Worm (Caenorhabditis elegans) whole organism, L1 larva: Measurements from ENCODE around the gene F46E10.18.
A peak's percentile ranks its signal among the peaks of the same experiment; 100 is the strongest.

Experiments used
- C04F5.9 ChIP-seq: sonication (generic microtip); optimal IDR thresholded peaks from 2 replicates; lab custom pipeline; 2016; ENCODE audit warnings: missing genetic modification characterization, missing compliant biosample characterization
- C34B4.2 ChIP-seq: sonication (generic microtip); optimal IDR thresholded peaks from 2 replicates; lab custom pipeline; 2017; ENCODE audit warnings: mild to moderate bottlenecking, missing genetic modification characterization, missing compliant biosample characterization
- alr-1 ChIP-seq: fragments of 200-800 bp; sonication (Bioruptor generic); optimal IDR thresholded peaks from 2 replicates; lab custom pipeline; 2018; ENCODE audit warnings: borderline replicate concordance, mild to moderate bottlenecking, missing genetic modification characterization, missing compliant biosample characterization
- ama-1 ChIP-seq: fragments of 150-350 bp; optimal IDR thresholded peaks from 2 replicates; lab custom pipeline; 2014
- blmp-1 ChIP-seq: fragments of 150-350 bp; optimal IDR thresholded peaks from 2 replicates; lab custom pipeline; 2014; ENCODE audit warnings: missing biosample characterization, missing genetic modification characterization
- ceh-63 ChIP-seq: fragments of 200-800 bp; sonication (Bioruptor generic); optimal IDR thresholded peaks from 2 replicates; lab custom pipeline; 2018; ENCODE audit warnings: mild to moderate bottlenecking, missing genetic modification characterization, missing compliant biosample characterization
- ceh-82 ChIP-seq, 3 experiments: fragments of 150-350 bp in 1 of 3; sonication (generic microtip) in 2 of 3; optimal IDR thresholded peaks; 2 replicates each; lab custom pipeline; 2014 to 2017; ENCODE audit warnings: missing biosample characterization in 3 of 3, missing genetic modification characterization in 3 of 3
- ceh-88 ChIP-seq: fragments of 200-800 bp; sonication (Bioruptor generic); IDR thresholded peaks from 2 replicates; pipeline ENCODE4 v1.3.6; 2022; ENCODE audit warnings: missing genetic modification characterization, missing compliant biosample characterization
- ceh-90 ChIP-seq: sonication (generic microtip); optimal IDR thresholded peaks from 2 replicates; lab custom pipeline; 2016; ENCODE audit warnings: missing genetic modification characterization, missing compliant biosample characterization
- efl-1 ChIP-seq, 4 experiments: fragments of 150-350 bp; optimal IDR thresholded peaks in 3 of 4; peaks in 1 of 4; 1 replicate in 1 of 4; 2 replicates in 3 of 4; lab custom pipeline; 2014; ENCODE audit warnings: missing biosample characterization in 2 of 4, missing genetic modification characterization in 2 of 4, missing genetic modification reagents in 2 of 4
- egl-27 ChIP-seq, 2 experiments: fragments of 150-350 bp in 1 of 2; sonication (generic microtip); optimal IDR thresholded peaks; 3 replicates each; lab custom pipeline; 2017 to 2018; ENCODE audit warnings: missing biosample characterization in 2 of 2, missing genetic modification characterization in 2 of 2, missing genetic modification reagents in 2 of 2
- elt-2 ChIP-seq: sonication (generic microtip); optimal IDR thresholded peaks from 2 replicates; lab custom pipeline; 2016; ENCODE audit warnings: missing genetic modification characterization, mild to moderate bottlenecking, inconsistent platforms, missing compliant biosample characterization, missing genetic modification reagents
- elt-3 ChIP-seq, 6 experiments: fragments of 150-350 bp in 1 of 6; sonication (generic microtip); optimal IDR thresholded peaks; 2 replicates each; lab custom pipeline; 2017 to 2018; ENCODE audit warnings: missing biosample characterization in 6 of 6, missing genetic modification characterization in 6 of 6, inconsistent platforms in 1 of 6
- ets-5 ChIP-seq: fragments of 200-800 bp; sonication (Bioruptor generic); IDR thresholded peaks from 2 replicates; pipeline ENCODE4 v1.3.6; 2022; ENCODE audit warnings: missing genetic modification characterization, missing compliant biosample characterization
- fkh-4 ChIP-seq: sonication (generic microtip); optimal IDR thresholded peaks from 2 replicates; lab custom pipeline; 2016; ENCODE audit warnings: missing compliant biosample characterization, missing genetic modification characterization, borderline replicate concordance
- hpl-2 ChIP-seq: fragments of 150-350 bp; optimal IDR thresholded peaks from 2 replicates; lab custom pipeline; 2014; ENCODE audit warnings: missing biosample characterization, missing genetic modification reagents, missing genetic modification characterization
- irx-1 ChIP-seq: sonication (generic microtip); optimal IDR thresholded peaks from 2 replicates; lab custom pipeline; 2016; ENCODE audit warnings: missing genetic modification characterization, missing compliant biosample characterization
- isw-1 ChIP-seq: fragments of 200-800 bp; sonication (Bioruptor generic); IDR thresholded peaks from 2 replicates; pipeline ENCODE4 v1.3.6; 2022; ENCODE audit warnings: missing genetic modification characterization, missing compliant biosample characterization
- lin-13 ChIP-seq: fragments of 150-350 bp; optimal IDR thresholded peaks from 2 replicates; lab custom pipeline; 2014; ENCODE audit warnings: missing biosample characterization, missing genetic modification reagents, missing genetic modification characterization
- lin-14 ChIP-seq: fragments of 200-800 bp; sonication (Bioruptor generic); optimal IDR thresholded peaks from 2 replicates; lab custom pipeline; 2018; ENCODE audit warnings: mild to moderate bottlenecking, missing genetic modification characterization, moderate library complexity, missing compliant biosample characterization
- lin-15B ChIP-seq: fragments of 150-350 bp; sonication (generic microtip); optimal IDR thresholded peaks from 3 replicates; lab custom pipeline; 2014; ENCODE audit warnings: missing biosample characterization, missing genetic modification characterization
- lir-3 ChIP-seq: sonication (generic microtip); optimal IDR thresholded peaks from 2 replicates; lab custom pipeline; 2016; ENCODE audit warnings: mild to moderate bottlenecking, missing genetic modification characterization, moderate library complexity, missing compliant biosample characterization; ENCODE audit not compliant: poor library complexity
- lsy-2 ChIP-seq, 2 experiments: fragments of 150-350 bp; optimal IDR thresholded peaks; 2 replicates each; lab custom pipeline; 2014; ENCODE audit warnings: missing biosample characterization in 2 of 2, missing genetic modification characterization in 2 of 2
- mab-9 ChIP-seq: fragments of 200-800 bp; sonication (Bioruptor generic); IDR thresholded peaks from 2 replicates; pipeline ENCODE4 v1.3.6; 2022; ENCODE audit warnings: missing genetic modification reagents, missing genetic modification characterization, missing compliant biosample characterization
- mep-1 ChIP-seq: fragments of 150-350 bp; optimal IDR thresholded peaks from 2 replicates; lab custom pipeline; 2014; ENCODE audit warnings: missing biosample characterization, missing genetic modification characterization
- nhr-11 ChIP-seq: fragments of 150-350 bp; optimal IDR thresholded peaks from 2 replicates; lab custom pipeline; 2014; ENCODE audit warnings: missing biosample characterization, missing genetic modification characterization
- nhr-20 ChIP-seq: sonication (generic microtip); optimal IDR thresholded peaks from 2 replicates; lab custom pipeline; 2016; ENCODE audit warnings: mild to moderate bottlenecking, missing genetic modification characterization, missing compliant biosample characterization
- nhr-237 ChIP-seq: fragments of 150-350 bp; optimal IDR thresholded peaks from 2 replicates; lab custom pipeline; 2014; ENCODE audit warnings: missing biosample characterization, missing genetic modification characterization
- nhr-71 ChIP-seq: sonication (generic microtip); optimal IDR thresholded peaks from 2 replicates; lab custom pipeline; 2016; ENCODE audit warnings: mild to moderate bottlenecking, missing genetic modification characterization, moderate library complexity, missing compliant biosample characterization
- nhr-77 ChIP-seq: fragments of 150-350 bp; optimal IDR thresholded peaks from 2 replicates; lab custom pipeline; 2014; ENCODE audit warnings: missing biosample characterization, missing genetic modification characterization
- nhr-84 ChIP-seq: sonication (generic microtip); optimal IDR thresholded peaks from 2 replicates; lab custom pipeline; 2017; ENCODE audit warnings: missing biosample characterization, missing genetic modification characterization
- nhr-85 ChIP-seq: sonication (generic microtip); peaks from one replicate; lab custom pipeline; 2016; ENCODE audit warnings: missing genetic modification characterization, inconsistent platforms, missing compliant biosample characterization
- pqm-1 ChIP-seq: sonication (generic microtip); optimal IDR thresholded peaks from 3 replicates; lab custom pipeline; 2017; ENCODE audit warnings: missing biosample characterization, missing genetic modification characterization
- snpc-4 ChIP-seq: fragments of 150-350 bp; optimal IDR thresholded peaks from 2 replicates; lab custom pipeline; 2014; ENCODE audit warnings: missing biosample characterization, missing genetic modification characterization
- sptf-1 ChIP-seq: fragments of 150-350 bp; optimal IDR thresholded peaks from 2 replicates; lab custom pipeline; 2014; ENCODE audit warnings: missing biosample characterization, missing genetic modification characterization
- tlp-1 ChIP-seq: fragments of 150-350 bp; optimal IDR thresholded peaks from 2 replicates; lab custom pipeline; 2014; ENCODE audit warnings: missing biosample characterization, missing genetic modification characterization
- xbp-1 ChIP-seq: sonication (generic microtip); optimal IDR thresholded peaks from 2 replicates; lab custom pipeline; 2016; ENCODE audit warnings: missing genetic modification characterization, missing compliant biosample characterization

The F46E10.18 gene

ce11 chrV:6518225-6518396 is 2.7 kb upstream of the F46E10.18 start, which contains the start of gene F46E10.3:
TSS of gene F46E10.3 (plus strand) at chrV:6518297.
- no peak for TF ChIP-seq elt-3 (tag; optimal IDR thresholded peaks at IDR 0.05; lab: Kevin White, UChicago)
- no peak for TF ChIP-seq efl-1 (optimal IDR thresholded peaks at IDR 0.05; lab: Kevin White, UChicago)
- TF ChIP-seq efl-1 (GFP tag; optimal IDR thresholded peaks at IDR 0.05 in 1 of 2; lab: Kevin White, UChicago), result peak in 1 of 2 experiments; percentile 75

DNA sequence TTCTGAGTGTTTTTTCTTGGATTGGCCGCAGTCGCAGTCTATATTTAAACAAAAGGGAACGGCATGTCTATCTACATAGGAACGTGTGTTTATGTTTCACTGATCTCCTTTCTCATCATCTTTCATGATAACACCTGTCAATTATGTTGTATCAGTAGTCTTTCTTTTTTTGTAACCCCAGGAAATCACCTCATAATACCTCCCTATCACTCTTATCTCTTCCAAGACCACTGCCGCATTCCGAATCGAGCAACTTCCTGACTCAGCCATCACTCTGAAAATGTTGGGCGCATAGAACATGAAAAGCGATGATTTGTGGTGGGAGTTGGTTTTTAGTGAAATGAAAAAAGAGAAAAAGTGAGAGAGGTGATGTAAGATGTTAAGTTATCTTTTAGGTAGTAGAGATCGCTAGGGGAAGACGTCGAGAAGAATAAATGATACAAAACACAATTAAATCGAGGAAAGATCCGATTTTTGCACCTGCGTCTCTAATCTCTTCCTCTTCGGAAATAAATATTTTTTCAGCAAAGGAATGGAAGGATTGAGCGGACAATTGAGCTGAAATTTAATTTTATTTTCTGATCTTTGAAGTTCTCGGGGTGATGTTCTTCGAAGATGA is 2.2 kb downstream of the F46E10.18 start:
- TF ChIP-seq blmp-1 (tag; lab: Kevin White, UChicago) (peak; percentile 56), lin-14 (peak; percentile 25), lin-13 (GFP tag; lab: Kevin White, UChicago) (no peak), ceh-90 (tag; lab: Kevin White, UChicago) (no peak), lin-15B (tag; lab: Kevin White, UChicago) (no peak), lir-3 (tag; lab: Kevin White, UChicago) (no peak), ceh-63 (GFP tag; lab: Kevin White, UChicago) (no peak), xbp-1 (tag; lab: Kevin White, UChicago) (no peak), tlp-1 (tag; lab: Kevin White, UChicago) (no peak), nhr-11 (no peak), isw-1 (no peak), snpc-4 (no peak), egl-27 (tag; optimal IDR thresholded peaks at IDR 0.05; lab: Kevin White, UChicago) (no peak), ets-5 (GFP tag; lab: Robert Waterston, UW) (no peak), pqm-1 (peak; percentile 35), hpl-2 (GFP tag; lab: Kevin White, UChicago) (no peak), sptf-1 (tag; lab: Kevin White, UChicago) (no peak), elt-3 (tag; optimal IDR thresholded peaks at IDR 0.05; lab: Kevin White, UChicago) (peak in 1 of 6 experiments; percentile 22), C34B4.2 (tag; lab: Kevin White, UChicago) (no peak), fkh-4 (tag; lab: Kevin White, UChicago) (no peak), efl-1 (optimal IDR thresholded peaks at IDR 0.05; lab: Kevin White, UChicago) (no peak), efl-1 (GFP tag; optimal IDR thresholded peaks at IDR 0.05 in 1 of 2; lab: Kevin White, UChicago) (no peak), elt-2 (tag; lab: Kevin White, UChicago) (peak; percentile 72), mep-1 (no peak), ceh-88 (GFP tag; lab: Robert Waterston, UW) (no peak), nhr-85 (tag; lab: Kevin White, UChicago) (peak; percentile 70)
- TF ChIP-seq, all 84 proteins: peak for 6

- TF ChIP-seq efl-1 (optimal IDR thresholded peaks at IDR 0.05; lab: Kevin White, UChicago), result no peak
- peak in 1 of 2 experiments; percentile 59 for TF ChIP-seq efl-1 (GFP tag; optimal IDR thresholded peaks at IDR 0.05 in 1 of 2; lab: Kevin White, UChicago)
- no peak for TF ChIP-seq nhr-84 (tag; lab: Kevin White, UChicago)
- TF ChIP-seq xbp-1 (tag; lab: Kevin White, UChicago), result no peak
- TF ChIP-seq nhr-20 (tag; lab: Kevin White, UChicago), result no peak
- TF ChIP-seq pqm-1, result peak; percentile 84
- no peak for TF ChIP-seq sptf-1 (tag; lab: Kevin White, UChicago)
- peak; percentile 93 for TF ChIP-seq elt-2 (tag; lab: Kevin White, UChicago)
- TF ChIP-seq C34B4.2 (tag; lab: Kevin White, UChicago), result no peak
- no peak for TF ChIP-seq ama-1 (lab: Kevin White, UChicago)
- no peak for TF ChIP-seq irx-1 (tag; lab: Kevin White, UChicago)
- TF ChIP-seq alr-1 (tag; lab: Kevin White, UChicago), result no peak
- TF ChIP-seq C04F5.9, result no peak
- no peak for TF ChIP-seq elt-3 (tag; optimal IDR thresholded peaks at IDR 0.05; lab: Kevin White, UChicago)
- TF ChIP-seq isw-1, result no peak
- no peak for TF ChIP-seq nhr-77 (tag; lab: Kevin White, UChicago)
- no peak for TF ChIP-seq mab-9 (GFP tag; lab: Robert Waterston, UW)
Observed at ce11 chrV:6524757-6525156, 3.9 kb downstream of the F46E10.18 start, which contains the start of gene acs-1. TSS of gene acs-1 (plus strand) at chrV:6524989.

ce11 chrV:6533030-6533429 is 12.2 kb downstream of the F46E10.18 start, which contains the start of gene hpo-26:
TSS of gene hpo-26 (minus strand) at chrV:6533060.
- TF ChIP-seq nhr-237, result no peak
- peak in 1 of 2 experiments; percentile 9 for TF ChIP-seq lsy-2 (tag; optimal IDR thresholded peaks at IDR 0.05; lab: Kevin White, UChicago)
- TF ChIP-seq efl-1 (optimal IDR thresholded peaks at IDR 0.05; lab: Kevin White, UChicago), result no peak
- TF ChIP-seq efl-1 (GFP tag; optimal IDR thresholded peaks at IDR 0.05 in 1 of 2; lab: Kevin White, UChicago), result no peak
- TF ChIP-seq lin-13 (GFP tag; lab: Kevin White, UChicago), result no peak
- peak; percentile 81 for TF ChIP-seq nhr-77 (tag; lab: Kevin White, UChicago)
- TF ChIP-seq nhr-71 (tag; lab: Kevin White, UChicago), result peak; percentile 21
- peak in 1 of 3 experiments; percentile 12 for TF ChIP-seq ceh-82 (tag; optimal IDR thresholded peaks at IDR 0.05; lab: Kevin White, UChicago)
- TF ChIP-seq lin-14, result peak; percentile 15
- TF ChIP-seq fkh-4 (tag; lab: Kevin White, UChicago), result no peak
- no peak for TF ChIP-seq mab-9 (GFP tag; lab: Robert Waterston, UW)
